Worm (Caenorhabditis elegans): Measurements from ENCODE around the gene R05G6.3.
A peak's percentile ranks its signal among the peaks of the same experiment; 100 is the strongest.

DNA sequence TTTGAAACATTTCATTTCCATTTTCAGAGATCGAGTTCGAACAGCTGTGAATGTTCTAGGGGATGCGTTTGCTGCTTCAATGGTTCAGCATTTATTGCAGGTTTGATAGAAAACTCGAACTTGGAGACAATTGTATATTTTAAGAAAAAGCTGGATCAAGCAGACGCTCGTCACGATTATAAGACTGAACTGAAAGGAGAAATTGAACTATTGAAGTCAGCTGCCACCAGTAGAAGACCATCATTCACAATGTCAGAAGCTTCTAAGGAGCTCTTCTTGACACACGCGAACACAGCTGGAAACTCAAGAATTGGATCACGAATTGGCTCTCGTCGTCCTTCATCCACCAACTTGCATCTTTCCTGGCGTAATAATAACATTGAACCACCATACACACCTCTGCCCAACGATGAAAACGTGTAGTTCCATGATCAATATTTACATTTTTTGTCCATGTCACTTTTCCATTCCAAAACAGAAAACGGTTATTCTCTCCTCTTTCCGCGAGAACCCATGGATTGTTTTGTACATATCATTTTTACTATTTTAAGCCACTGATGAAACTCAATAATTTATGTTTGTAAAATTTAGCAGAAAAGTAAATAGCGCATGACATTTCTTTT, 10.4 kb upstream of the R05G6.3 start:
- no peak for TF ChIP-seq zag-1 (tag; optimal IDR thresholded peaks at IDR 0.05)
- TF ChIP-seq sup-37 (GFP tag; optimal IDR thresholded peaks at IDR 0.05): peak; percentile 47
- TF ChIP-seq ces-1 (GFP tag; optimal IDR thresholded peaks at IDR 0.05): no peak
- peak; percentile 67 for TF ChIP-seq ztf-4 (tag; optimal IDR thresholded peaks at IDR 0.05)
- TF ChIP-seq sptf-1 (tag; optimal IDR thresholded peaks at IDR 0.05): no peak
- peak in 1 of 2 experiments; percentile 59 for TF ChIP-seq lin-35 (GFP tag; optimal IDR thresholded peaks at IDR 0.05)
- no peak for TF ChIP-seq sox-4 (tag; optimal IDR thresholded peaks at IDR 0.05)
- no peak for TF ChIP-seq unc-130 (tag; optimal IDR thresholded peaks at IDR 0.05)

Data from whole organism, L1 larva.